Worm (Caenorhabditis elegans) whole organism, L4 larva: ENCODE measurements around the gene T01E8.8.

Source experiments
- D1046.2 ChIP-seq: fragments of 200-800 bp; sonication (Bioruptor generic); IDR thresholded peaks from 2 replicates; pipeline ENCODE4 v1.3.6; 2022; ENCODE audit warnings: missing genetic modification characterization, missing compliant biosample characterization
- Y105C5A.15 ChIP-seq: fragments of 200-800 bp; sonication (Bioruptor generic); IDR thresholded peaks from 2 replicates; pipeline ENCODE4 v1.3.6; 2022; ENCODE audit warnings: missing genetic modification characterization, missing compliant biosample characterization
- ZK337.2 ChIP-seq: fragments of 200-800 bp; sonication (Bioruptor generic); IDR thresholded peaks from 2 replicates; pipeline ENCODE4 v1.3.6; 2022; ENCODE audit warnings: missing genetic modification reagents, missing genetic modification characterization, missing compliant biosample characterization
- arid-1 ChIP-seq: fragments of 200-800 bp; sonication (Bioruptor generic); conservative IDR thresholded peaks from 2 replicates; pipeline ENCODE4 v1.3.6; 2022; ENCODE audit warnings: missing genetic modification reagents, missing genetic modification characterization, missing compliant biosample characterization
- ctbp-1 ChIP-seq: fragments of 200-800 bp; sonication (Bioruptor generic); IDR thresholded peaks from 2 replicates; pipeline ENCODE4 v1.3.6; 2022; ENCODE audit warnings: missing genetic modification reagents, missing genetic modification characterization, missing compliant biosample characterization
- daf-12 ChIP-seq: fragments of 150-350 bp; optimal IDR thresholded peaks from 2 replicates; lab custom pipeline; 2014; ENCODE audit warnings: missing biosample characterization, missing genetic modification reagents, missing genetic modification characterization
- daf-19 ChIP-seq: fragments of 200-800 bp; sonication (Bioruptor generic); conservative IDR thresholded peaks from 2 replicates; pipeline ENCODE4 v1.3.6; 2022; ENCODE audit warnings: missing genetic modification characterization, missing compliant biosample characterization
- dmd-6 ChIP-seq: fragments of 200-800 bp; sonication (Bioruptor generic); IDR thresholded peaks from 2 replicates; pipeline ENCODE4 v1.3.6; 2022; ENCODE audit warnings: missing genetic modification reagents, missing genetic modification characterization, missing compliant biosample characterization
- dmd-9 ChIP-seq: fragments of 200-800 bp; sonication (Bioruptor generic); IDR thresholded peaks from 2 replicates; pipeline ENCODE4 v1.3.6; 2022; ENCODE audit warnings: missing genetic modification reagents, missing genetic modification characterization, missing compliant biosample characterization
- duxl-1 ChIP-seq: sonication (generic microtip); optimal IDR thresholded peaks from 2 replicates; lab custom pipeline; 2016; ENCODE audit warnings: mild to moderate bottlenecking, missing genetic modification characterization, moderate library complexity, missing compliant biosample characterization; ENCODE audit not compliant: poor library complexity
- egl-43 ChIP-seq: fragments of 200-800 bp; sonication (Bioruptor generic); IDR thresholded peaks from 2 replicates; pipeline ENCODE4 v1.3.6; 2022; ENCODE audit warnings: missing genetic modification reagents, missing genetic modification characterization, missing compliant biosample characterization
- fkh-10 ChIP-seq: fragments of 150-350 bp; optimal IDR thresholded peaks from 2 replicates; lab custom pipeline; 2014; ENCODE audit warnings: missing biosample characterization, missing genetic modification reagents, missing genetic modification characterization
- hlh-11 ChIP-seq: fragments of 200-800 bp; sonication (Bioruptor generic); optimal IDR thresholded peaks from 2 replicates; lab custom pipeline; 2018; ENCODE audit warnings: mild to moderate bottlenecking, missing genetic modification characterization, missing compliant biosample characterization
- hmg-1.1 ChIP-seq: fragments of 200-800 bp; sonication (Bioruptor generic); IDR thresholded peaks from 2 replicates; pipeline ENCODE4 v1.3.6; 2022; ENCODE audit warnings: missing genetic modification reagents, missing genetic modification characterization, missing compliant biosample characterization
- lim-7 ChIP-seq: fragments of 200-800 bp; sonication (Bioruptor generic); IDR thresholded peaks from 2 replicates; pipeline ENCODE4 v1.3.6; 2022; ENCODE audit warnings: missing genetic modification characterization, missing compliant biosample characterization
- lin-13 ChIP-seq: fragments of 150-350 bp; optimal IDR thresholded peaks from 2 replicates; lab custom pipeline; 2014; ENCODE audit warnings: missing biosample characterization, missing genetic modification reagents, missing genetic modification characterization
- lin-15B ChIP-seq: fragments of 150-350 bp; sonication (generic microtip); optimal IDR thresholded peaks from 3 replicates; lab custom pipeline; 2014; ENCODE audit warnings: missing biosample characterization, missing genetic modification characterization
- lin-38 ChIP-seq: fragments of 200-800 bp; sonication (Bioruptor generic); IDR thresholded peaks from 2 replicates; pipeline ENCODE4 v1.3.6; 2022; ENCODE audit warnings: missing genetic modification reagents, missing genetic modification characterization, missing compliant biosample characterization
- madf-5 ChIP-seq, 2 experiments: fragments of 200-800 bp; sonication (Bioruptor generic); IDR thresholded peaks; 2 replicates each; pipeline ENCODE4 v1.3.6; 2022; ENCODE audit warnings: missing compliant biosample characterization in 2 of 2, missing genetic modification characterization in 2 of 2
- madf-9 ChIP-seq: fragments of 200-800 bp; sonication (Bioruptor generic); conservative IDR thresholded peaks from 2 replicates; pipeline ENCODE4 v1.3.6; 2022; ENCODE audit warnings: missing genetic modification reagents, missing genetic modification characterization, missing compliant biosample characterization
- mes-2 ChIP-seq: sonication (generic microtip); optimal IDR thresholded peaks from 2 replicates; lab custom pipeline; 2016; ENCODE audit warnings: missing genotype, mild to moderate bottlenecking, missing genetic modification characterization, missing compliant biosample characterization; ENCODE audit not compliant: poor library complexity, severe bottlenecking
- mxl-2 ChIP-seq: fragments of 200-800 bp; sonication (Bioruptor generic); conservative IDR thresholded peaks from 2 replicates; pipeline ENCODE4 v1.3.6; 2022; ENCODE audit warnings: missing genetic modification reagents, missing genetic modification characterization, missing compliant biosample characterization
- nhr-10 ChIP-seq: fragments of 150-350 bp; optimal IDR thresholded peaks from 2 replicates; lab custom pipeline; 2014; ENCODE audit warnings: missing biosample characterization, missing genetic modification characterization
- nhr-102 ChIP-seq: sonication (generic microtip); optimal IDR thresholded peaks from 2 replicates; lab custom pipeline; 2016; ENCODE audit warnings: mild to moderate bottlenecking, missing genetic modification characterization, moderate library complexity, missing compliant biosample characterization
- nhr-111 ChIP-seq: fragments of 200-800 bp; sonication (Bioruptor generic); optimal IDR thresholded peaks from 2 replicates; lab custom pipeline; 2018; ENCODE audit warnings: mild to moderate bottlenecking, missing genetic modification characterization, missing compliant biosample characterization
- nhr-25 ChIP-seq: sonication (generic microtip); optimal IDR thresholded peaks from 2 replicates; lab custom pipeline; 2017; ENCODE audit warnings: missing genetic modification characterization, mild to moderate bottlenecking, missing compliant biosample characterization, antibody characterized with exemption, moderate library complexity, borderline replicate concordance; ENCODE audit not compliant: insufficient read depth
- nhr-28 ChIP-seq: fragments of 150-350 bp; optimal IDR thresholded peaks from 2 replicates; lab custom pipeline; 2014; ENCODE audit warnings: missing biosample characterization, missing genetic modification characterization
- nhr-41 ChIP-seq: fragments of 200-800 bp; sonication (Bioruptor generic); IDR thresholded peaks from 2 replicates; pipeline ENCODE4 v1.3.6; 2022; ENCODE audit warnings: missing genetic modification reagents, missing genetic modification characterization, missing compliant biosample characterization
- nhr-42 ChIP-seq: fragments of 200-800 bp; sonication (Bioruptor generic); IDR thresholded peaks from 2 replicates; pipeline ENCODE4 v1.3.6; 2022; ENCODE audit warnings: missing genetic modification characterization, missing compliant biosample characterization
- nhr-48 ChIP-seq: sonication (generic microtip); optimal IDR thresholded peaks from 2 replicates; lab custom pipeline; 2016; ENCODE audit warnings: mild to moderate bottlenecking, missing genetic modification characterization, missing compliant biosample characterization
- nhr-6 ChIP-seq: fragments of 150-350 bp; optimal IDR thresholded peaks from 2 replicates; lab custom pipeline; 2014; ENCODE audit warnings: missing biosample characterization, missing genetic modification characterization
- nhr-76 ChIP-seq: fragments of 150-350 bp; optimal IDR thresholded peaks from 2 replicates; lab custom pipeline; 2014; ENCODE audit warnings: missing biosample characterization, missing genetic modification characterization
- php-3 ChIP-seq: fragments of 200-800 bp; sonication (Bioruptor generic); IDR thresholded peaks from 2 replicates; pipeline ENCODE4 v1.3.6; 2022; ENCODE audit warnings: missing genetic modification reagents, missing genetic modification characterization, missing compliant biosample characterization
- snpc-4 ChIP-seq: fragments of 150-350 bp; optimal IDR thresholded peaks from 2 replicates; lab custom pipeline; 2014; ENCODE audit warnings: missing biosample characterization, missing genetic modification characterization
- tra-1 ChIP-seq: fragments of 200-800 bp; sonication (Bioruptor generic); IDR thresholded peaks from 2 replicates; pipeline ENCODE4 v1.3.6; 2022; ENCODE audit warnings: missing genetic modification reagents, missing genetic modification characterization, missing compliant biosample characterization
- unc-62 ChIP-seq, 3 experiments: fragments of 150-350 bp in 1 of 3; sonication (generic microtip); optimal IDR thresholded peaks in 2 of 3; peaks in 1 of 3; 1 replicate in 1 of 3; 2 replicates in 2 of 3; lab custom pipeline; 2014 to 2017; ENCODE audit warnings: missing biosample characterization in 3 of 3, missing genetic modification characterization in 3 of 3, missing genetic modification reagents in 3 of 3, missing genotype in 1 of 3
- zag-1 ChIP-seq: fragments of 150-350 bp; optimal IDR thresholded peaks from 2 replicates; lab custom pipeline; 2014; ENCODE audit warnings: missing biosample characterization, missing genetic modification characterization
- zip-11 ChIP-seq: fragments of 200-800 bp; sonication (Bioruptor generic); IDR thresholded peaks from 2 replicates; pipeline ENCODE4 v1.3.6; 2022; ENCODE audit warnings: missing genetic modification characterization, missing compliant biosample characterization
- ztf-11 ChIP-seq: fragments of 150-350 bp; optimal IDR thresholded peaks from 2 replicates; lab custom pipeline; 2014; ENCODE audit warnings: missing biosample characterization, missing genetic modification characterization
- ztf-7 ChIP-seq: fragments of 150-350 bp; optimal IDR thresholded peaks from 2 replicates; lab custom pipeline; 2014; ENCODE audit warnings: missing biosample characterization, missing genetic modification characterization

The T01E8.8 gene

ce11 chrII:10242294-10242693, 11.2 kb downstream of the T01E8.8 start, which contains the start of gene mrps-14 (continued):
- TF ChIP-seq daf-12 = no peak
- no peak for TF ChIP-seq madf-5 (GFP tag; IDR thresholded peaks at IDR 0.05; lab: Robert Waterston, UW)
- TF ChIP-seq dmd-9 (GFP tag; lab: Robert Waterston, UW) = no peak
- 0 out of 2 replicates have a peak, but pooled peaks have one; percentile 14 for TF ChIP-seq arid-1 (GFP tag; lab: Robert Waterston, UW)
- TF ChIP-seq zag-1 (tag; lab: Kevin White, UChicago) = no peak
- no peak for TF ChIP-seq duxl-1 (tag; lab: Kevin White, UChicago)
- no peak for TF ChIP-seq hlh-11 (tag; lab: Kevin White, UChicago)
- no peak for TF ChIP-seq nhr-102 (tag; lab: Kevin White, UChicago)
- no peak for TF ChIP-seq nhr-48

ce11 chrII:10245612-10246011, 14.5 kb downstream of the T01E8.8 start:
- no peak for TF ChIP-seq ztf-11
- peak in 1 of 2 experiments; percentile 92 for TF ChIP-seq unc-62 (GFP tag; optimal IDR thresholded peaks at IDR 0.05 in 1 of 2; lab: Kevin White, UChicago)
- no peak for TF ChIP-seq unc-62 (tag; optimal IDR thresholded peaks at IDR 0.05; lab: Kevin White, UChicago)

ce11 chrII:10247154-10247553, 16.1 kb downstream of the T01E8.8 start:
- TF ChIP-seq lin-13 (GFP tag; lab: Kevin White, UChicago) = no peak
- TF ChIP-seq lin-38 (GFP tag; lab: Robert Waterston, UW) = 0 out of 2 replicates have a peak, but pooled peaks have one; percentile 4
- TF ChIP-seq nhr-25 (tag; lab: Kevin White, UChicago) = no peak
- TF ChIP-seq nhr-28 (tag; lab: Kevin White, UChicago) = no peak
- 0 out of 2 replicates have a peak, but pooled peaks have one; percentile 65 for TF ChIP-seq daf-19 (GFP tag; lab: Robert Waterston, UW)
- TF ChIP-seq fkh-10 = no peak
- 0 out of 4 replicates have a peak, but pooled peaks of 1 of the 2 experiments have one; percentile 47 for TF ChIP-seq madf-5 (GFP tag; IDR thresholded peaks at IDR 0.05; lab: Robert Waterston, UW)
- TF ChIP-seq nhr-76 (tag; lab: Kevin White, UChicago) = no peak
- TF ChIP-seq nhr-6 (tag; lab: Kevin White, UChicago) = no peak
- TF ChIP-seq dmd-6 = no peak
- TF ChIP-seq, all 104 proteins: peak for 3

DNA sequence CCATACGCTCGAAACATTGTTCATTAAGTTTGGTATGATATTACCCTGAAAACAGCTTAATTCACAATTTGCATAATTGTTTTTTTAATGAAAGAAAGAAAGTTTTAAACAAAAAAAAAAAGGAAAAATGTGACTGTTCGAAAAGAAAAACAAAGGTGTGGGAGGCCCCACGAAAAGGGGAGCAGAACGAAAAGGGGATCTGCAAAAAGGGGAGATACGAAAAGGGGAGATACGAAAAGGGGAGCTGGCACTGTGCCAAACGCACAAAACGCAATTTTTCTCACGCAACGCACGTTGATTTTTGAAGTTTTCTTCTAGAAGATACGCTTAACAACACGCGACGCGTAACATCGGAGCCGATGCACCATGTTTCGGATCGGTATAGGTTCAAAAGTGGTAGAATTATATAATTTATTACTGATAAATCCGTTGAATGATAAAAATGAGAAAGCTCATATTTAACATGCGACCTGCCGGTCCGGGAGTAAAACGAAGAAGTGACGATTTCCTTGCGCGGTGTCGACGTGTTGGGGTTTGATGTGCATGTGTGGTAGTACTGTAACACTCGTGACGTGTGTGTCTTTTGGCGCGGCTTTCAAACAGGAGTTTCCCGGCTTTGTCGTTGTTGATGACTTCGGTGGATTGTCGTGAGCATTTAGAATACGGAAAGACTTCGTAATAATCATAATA, 16.7 kb downstream of the T01E8.8 start, which contains the start of gene nrde-2:
Gene nrde-2, minus strand, starts transcription at position 45 of the 690 bp plus-strand sequence.
- TF ChIP-seq egl-43 (peak; percentile 37; the same call in 1 of the 2 replicates), hmg-1.1 (0 out of 2 replicates have a peak, but pooled peaks have one; percentile 33), madf-9 (0 out of 2 replicates have a peak, but pooled peaks have one; percentile 43), D1046.2 (GFP tag; lab: Robert Waterston, UW) (peak; percentile 66; the same call in 1 of the 2 replicates), mes-2 (tag; lab: Kevin White, UChicago) (peak; percentile 72), dmd-6 (0 out of 2 replicates have a peak, but pooled peaks have one; percentile 26), nhr-42 (GFP tag; lab: Robert Waterston, UW) (peak; percentile 12; the same call in 1 of the 2 replicates), ZK337.2 (0 out of 2 replicates have a peak, but pooled peaks have one; percentile 9)

- TF ChIP-seq snpc-4 (tag; lab: Kevin White, UChicago) = no peak
- TF ChIP-seq Y105C5A.15 (GFP tag; lab: Robert Waterston, UW) = peak; percentile 59; the same call in 1 of the 2 replicates
- TF ChIP-seq dmd-9 (GFP tag; lab: Robert Waterston, UW) = peak; percentile 97
- TF ChIP-seq ctbp-1 (GFP tag; lab: Robert Waterston, UW) = peak; percentile 94
- TF ChIP-seq nhr-41 = 0 out of 2 replicates have a peak, but pooled peaks have one; percentile 69
- TF ChIP-seq zip-11 = no peak
- TF ChIP-seq mxl-2 (GFP tag; lab: Robert Waterston, UW) = peak; percentile 82
- TF ChIP-seq nhr-111 (GFP tag; lab: Kevin White, UChicago) = no peak
- peak; percentile 79 for TF ChIP-seq lim-7 (GFP tag; lab: Robert Waterston, UW)
- peak; percentile 93 for TF ChIP-seq madf-9
- peak; percentile 33 for TF ChIP-seq lin-15B
- TF ChIP-seq ztf-7 = no peak
- peak; percentile 98 for TF ChIP-seq ZK337.2
- TF ChIP-seq tra-1 (GFP tag; lab: Robert Waterston, UW) = peak; percentile 97
- peak; percentile 82 for TF ChIP-seq php-3 (GFP tag; lab: Robert Waterston, UW)
- TF ChIP-seq nhr-10 (tag; lab: Kevin White, UChicago) = peak; percentile 25
Observed at ce11 chrII:10248355-10249041, 17.4 kb downstream of the T01E8.8 start, which contains the start of gene atad-3. TSS of gene atad-3 (plus strand) at chrII:10248991.
